Fruit fly (Drosophila melanogaster) S2 (cell line): Measurements from ENCODE around the gene Glys.

Source experiments
- CG8478 ChIP-seq: fragments of >200 bp; optimal IDR thresholded peaks from 2 replicates; lab custom pipeline; 2018
- CTCF ChIP-seq, 2 experiments: fragments of >200 bp; optimal IDR thresholded peaks; 2 replicates each; lab custom pipeline; 2018

DNA sequence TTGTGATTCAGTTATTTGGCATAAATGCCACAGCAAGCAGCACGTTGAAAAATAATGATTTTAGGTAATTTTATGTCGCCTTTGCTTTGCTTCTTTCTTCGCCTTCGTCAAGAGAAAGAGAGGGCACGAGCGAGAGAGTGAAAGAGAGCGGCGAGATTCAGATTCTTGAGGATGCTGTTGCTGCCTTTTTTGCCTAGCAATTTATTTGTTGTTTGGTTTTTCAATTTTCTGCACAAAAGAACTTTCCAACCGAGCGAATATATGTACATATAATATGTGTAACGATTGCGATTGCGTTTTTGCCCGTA is 52.4 kb downstream of the Glys start:
- TF ChIP-seq CG8478 (lab: Kevin White, UChicago) (no peak), CTCF (optimal IDR thresholded peaks at IDR 0.05; lab: Kevin White, UChicago) (no peak)
